Fruit fly (Drosophila melanogaster): ENCODE results near the gene RtGEF.
A peak's percentile ranks its signal among the peaks of the same experiment; 100 is the strongest.

The RtGEF gene

dm6 chr2L:20349671-20350539, at the start of gene RtGEF, which contains the start of gene La:
Gene RtGEF, plus strand, starts transcription at chr2L:20350434.
Gene La, minus strand, starts transcription at chr2L:20350012.
- TF ChIP-seq noc (tag; optimal IDR thresholded peaks at IDR 0.05): no peak

dm6 chr2L:20310751-20311387, 39.4 kb upstream of the RtGEF start, which contains the start of gene spir:
Gene spir, plus strand, starts transcription at chr2L:20311219.
- TF ChIP-seq noc (tag; optimal IDR thresholded peaks at IDR 0.05): no peak

dm6 chr2L:20313117-20313645, 37.1 kb upstream of the RtGEF start:
- TF ChIP-seq noc (tag; optimal IDR thresholded peaks at IDR 0.05): no peak

dm6 chr2L:20314693-20315268, 35.5 kb upstream of the RtGEF start:
- TF ChIP-seq noc (tag; optimal IDR thresholded peaks at IDR 0.05): no peak

- no peak for TF ChIP-seq noc (tag; optimal IDR thresholded peaks at IDR 0.05)
Measured at dm6 chr2L:20321207-20321773, 28.9 kb upstream of the RtGEF start.

- no peak for TF ChIP-seq noc (tag; optimal IDR thresholded peaks at IDR 0.05)
Measured at dm6 chr2L:20322013-20322638, 28.1 kb upstream of the RtGEF start.

- no peak for TF ChIP-seq noc (tag; optimal IDR thresholded peaks at IDR 0.05)
Measured at dm6 chr2L:20325383-20325782, 24.9 kb upstream of the RtGEF start.

- TF ChIP-seq noc (tag; optimal IDR thresholded peaks at IDR 0.05): no peak
Measured at dm6 chr2L:20326317-20326716, 23.9 kb upstream of the RtGEF start.

- no peak for TF ChIP-seq noc (tag; optimal IDR thresholded peaks at IDR 0.05)
Measured at dm6 chr2L:20327375-20327774, 22.9 kb upstream of the RtGEF start.

dm6 chr2L:20327963-20328362, 22.3 kb upstream of the RtGEF start:
- no peak for TF ChIP-seq noc (tag; optimal IDR thresholded peaks at IDR 0.05)

- TF ChIP-seq noc (tag; optimal IDR thresholded peaks at IDR 0.05): no peak
Measured at dm6 chr2L:20328569-20328968, 21.7 kb upstream of the RtGEF start.

- TF ChIP-seq noc (tag; optimal IDR thresholded peaks at IDR 0.05): no peak
Measured at dm6 chr2L:20329612-20330011, 20.6 kb upstream of the RtGEF start.

dm6 chr2L:20332978-20333377, 17.3 kb upstream of the RtGEF start:
- no peak for TF ChIP-seq noc (tag; optimal IDR thresholded peaks at IDR 0.05)

- no peak for TF ChIP-seq noc (tag; optimal IDR thresholded peaks at IDR 0.05)
Measured at dm6 chr2L:20334918-20335317, 15.3 kb upstream of the RtGEF start.

- TF ChIP-seq noc (tag; optimal IDR thresholded peaks at IDR 0.05): peak; percentile 41
Measured at dm6 chr2L:20337800-20338199, 12.4 kb upstream of the RtGEF start.

dm6 chr2L:20340635-20341034, 9.6 kb upstream of the RtGEF start:
- TF ChIP-seq noc (tag; optimal IDR thresholded peaks at IDR 0.05): no peak

Measured in whole organism, larva.